Worm (Caenorhabditis elegans): ENCODE results near the gene stau-1.

ce11 chrX:977958-978686, 57.0 kb downstream of the stau-1 start, which contains the start of gene abhd-3.2:
- no peak for TF ChIP-seq tbx-37 (GFP tag; conservative IDR thresholded peaks at IDR 0.05)
- no peak for TF ChIP-seq tbx-11 (GFP tag; IDR thresholded peaks at IDR 0.05)
- TF ChIP-seq ama-1 (optimal IDR thresholded peaks at IDR 0.05): no peak
- no peak for TF ChIP-seq hmg-4 (GFP tag; optimal IDR thresholded peaks at IDR 0.05)
- no peak for TF ChIP-seq ceh-13 (GFP tag; optimal IDR thresholded peaks at IDR 0.05)
- TF ChIP-seq aly-1 (tag; optimal IDR thresholded peaks at IDR 0.05): no peak
- no peak for TF ChIP-seq sea-1 (GFP tag; conservative IDR thresholded peaks at IDR 0.05)
- no peak for TF ChIP-seq B0310.2 (tag; optimal IDR thresholded peaks at IDR 0.05)
